Worm (Caenorhabditis elegans): ENCODE data around the gene F56B3.6.
"Not testable (repeated sequence)": the region's sequence is repeated elsewhere in the genome, so short reads cannot be mapped to it uniquely, and the experiment has no call there.

DNA sequence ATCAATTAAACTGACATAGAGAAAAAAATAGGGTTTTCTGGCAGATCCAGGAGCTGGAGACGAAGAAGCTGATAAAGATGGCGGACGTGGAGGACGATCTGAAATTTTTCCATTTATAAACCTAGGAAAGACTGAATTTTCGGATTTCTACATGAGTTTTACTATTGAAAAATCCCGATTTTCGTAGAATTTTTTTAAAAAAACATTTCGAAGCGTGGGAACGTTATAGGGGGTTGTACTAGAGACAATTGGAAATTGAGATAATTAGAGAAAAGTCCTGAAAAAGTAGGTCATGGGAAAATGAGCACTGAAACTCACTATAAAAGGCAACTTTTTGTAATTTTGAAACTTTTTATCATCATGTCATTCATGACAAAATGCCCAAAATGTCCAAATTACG, 16.8 kb upstream of the F56B3.6 start, which contains the start of gene F56B3.9:
- TF ChIP-seq unc-86 (tag; optimal IDR thresholded peaks at IDR 0.05); tbx-7 (tag; optimal IDR thresholded peaks at IDR 0.05); madf-2 (tag; optimal IDR thresholded peaks at IDR 0.05); sdc-2 (tag; optimal IDR thresholded peaks at IDR 0.05); pag-3 (tag; optimal IDR thresholded peaks at IDR 0.05; ENCODE audit: borderline replicate concordance); ceh-18 (tag; optimal IDR thresholded peaks at IDR 0.05): not testable (repeated sequence)
